Worm (Caenorhabditis elegans): ENCODE measurements around the gene Y81G3A.4.

Gene Y81G3A.4

ce11 chrII:13096345-13096744 lies 5.1 kb downstream of the Y81G3A.4 start:
- TF ChIP-seq ztf-16 (tag; optimal IDR thresholded peaks at IDR 0.05): no peak
- no peak for TF ChIP-seq gmeb-2 (tag; optimal IDR thresholded peaks at IDR 0.05)
- no peak for TF ChIP-seq T23F11.4 (GFP tag; optimal IDR thresholded peaks at IDR 0.05)
- no peak for TF ChIP-seq ceh-9 (tag; optimal IDR thresholded peaks at IDR 0.05)
- no peak for TF ChIP-seq Y22D7AL.16 (tag; optimal IDR thresholded peaks at IDR 0.05)
- TF ChIP-seq tbx-2 (tag; optimal IDR thresholded peaks at IDR 0.05): no peak
- TF ChIP-seq unc-86 (tag; optimal IDR thresholded peaks at IDR 0.05): no peak
- TF ChIP-seq pha-4 (tag; optimal IDR thresholded peaks at IDR 0.05): no peak
- TF ChIP-seq sox-2 (GFP tag; IDR thresholded peaks at IDR 0.05): no peak
- TF ChIP-seq rnt-1 (tag; optimal IDR thresholded peaks at IDR 0.05): no peak
- no peak for TF ChIP-seq pqm-1 (tag; optimal IDR thresholded peaks at IDR 0.05)
- no peak for TF ChIP-seq unc-3 (GFP tag; conservative IDR thresholded peaks at IDR 0.05)
- no peak for TF ChIP-seq unc-3 (tag; optimal IDR thresholded peaks at IDR 0.05)
- TF ChIP-seq hlh-8 (tag; optimal IDR thresholded peaks at IDR 0.05): no peak
- TF ChIP-seq pha-2 (tag; optimal IDR thresholded peaks at IDR 0.05): no peak
- TF ChIP-seq ref-2 (tag; optimal IDR thresholded peaks at IDR 0.05): no peak
- TF ChIP-seq zip-5 (tag; optimal IDR thresholded peaks at IDR 0.05): no peak
- TF ChIP-seq pat-9 (tag; optimal IDR thresholded peaks at IDR 0.05): no peak
- no peak for TF ChIP-seq ceh-31 (tag; optimal IDR thresholded peaks at IDR 0.05)

DNA sequence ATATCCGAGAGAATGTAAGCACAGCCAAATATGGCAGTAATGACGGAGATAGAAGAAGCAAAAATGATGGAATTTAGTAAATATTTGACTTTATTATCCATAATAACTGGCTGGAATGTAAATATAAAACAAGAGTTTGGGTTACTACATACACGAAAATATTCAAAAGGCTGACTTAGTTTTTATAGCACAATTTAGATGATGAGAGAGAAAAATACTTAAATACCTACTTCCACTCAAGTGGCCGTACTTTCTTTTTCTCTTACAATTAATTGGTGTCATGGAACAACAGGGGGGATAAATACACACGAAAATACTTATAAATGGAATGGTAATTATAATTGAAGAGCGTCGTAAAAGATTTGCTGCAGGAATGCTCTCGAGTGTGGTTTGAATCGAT lies 7.0 kb downstream of the Y81G3A.4 start, which contains the start of gene col-86:
TSS of gene col-86 (minus strand) at position 101 of the 400 bp plus-strand sequence.
- TF ChIP-seq unc-42 (tag; optimal IDR thresholded peaks at IDR 0.05): no peak
- TF ChIP-seq nfya-1 (tag; optimal IDR thresholded peaks at IDR 0.05): no peak
- TF ChIP-seq hlh-13 (GFP tag; optimal IDR thresholded peaks at IDR 0.05): no peak

- TF ChIP-seq ceh-45 (GFP tag; IDR thresholded peaks at IDR 0.05): no peak
- no peak for TF ChIP-seq ceh-6 (GFP tag; optimal IDR thresholded peaks at IDR 0.05)
- TF ChIP-seq ceh-24 (tag; optimal IDR thresholded peaks at IDR 0.05): no peak
- no peak for TF ChIP-seq dve-1 (tag; optimal IDR thresholded peaks at IDR 0.05)
- TF ChIP-seq pros-1 (tag; optimal IDR thresholded peaks at IDR 0.05): no peak
- no peak for TF ChIP-seq nhr-11 (tag; optimal IDR thresholded peaks at IDR 0.05)
- no peak for TF ChIP-seq Y22D7AL.16 (tag; optimal IDR thresholded peaks at IDR 0.05)
- no peak for TF ChIP-seq ceh-9 (tag; optimal IDR thresholded peaks at IDR 0.05)
Observed at ce11 chrII:13107719-13108118, 16.5 kb downstream of the Y81G3A.4 start, which contains the start of gene pqn-32. Gene pqn-32, plus strand, starts transcription at chrII:13108019.

ce11 chrII:13116710-13117109 lies 25.5 kb downstream of the Y81G3A.4 start, which contains the start of gene rict-1:
Gene rict-1, minus strand, starts transcription at chrII:13116810.
- no peak for TF ChIP-seq tbx-7 (tag; optimal IDR thresholded peaks at IDR 0.05)

DNA sequence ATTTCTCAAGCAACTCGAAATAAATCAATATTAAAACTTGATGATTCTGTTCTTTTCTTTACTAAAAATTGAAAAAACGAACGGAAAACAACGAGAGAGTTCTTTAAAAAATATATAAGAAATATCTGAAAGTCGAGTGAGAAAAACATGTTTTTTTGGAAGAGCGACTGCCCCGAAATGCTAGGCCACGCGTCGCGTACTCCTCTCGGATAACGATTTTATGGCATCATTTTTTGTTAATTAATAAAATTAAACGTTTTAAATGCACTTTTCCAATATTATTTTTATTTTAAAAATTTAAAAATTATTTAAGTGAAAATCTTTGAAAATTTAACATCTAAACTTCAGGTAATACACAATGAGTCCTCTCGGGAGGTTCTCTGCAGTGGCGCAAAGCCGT lies 25.9 kb downstream of the Y81G3A.4 start, which contains the start of gene gfm-1:
TSS of gene gfm-1 (plus strand) at position 349 of the 400 bp plus-strand sequence.
- no peak for TF ChIP-seq eyg-1 (tag; optimal IDR thresholded peaks at IDR 0.05)
- no peak for TF ChIP-seq nhr-232 (tag; optimal IDR thresholded peaks at IDR 0.05)
- TF ChIP-seq gmeb-2 (tag; optimal IDR thresholded peaks at IDR 0.05): no peak
- no peak for TF ChIP-seq ceh-18 (tag; optimal IDR thresholded peaks at IDR 0.05)
- no peak for TF ChIP-seq fkh-6 (tag; optimal IDR thresholded peaks at IDR 0.05)
- no peak for TF ChIP-seq ceh-45 (GFP tag; IDR thresholded peaks at IDR 0.05)
- no peak for TF ChIP-seq sox-2 (GFP tag; IDR thresholded peaks at IDR 0.05)
- TF ChIP-seq syd-9 (tag; optimal IDR thresholded peaks at IDR 0.05): no peak
- no peak for TF ChIP-seq ztf-16 (tag; optimal IDR thresholded peaks at IDR 0.05)
- TF ChIP-seq F13H6.1 (tag; optimal IDR thresholded peaks at IDR 0.05): no peak
- no peak for TF ChIP-seq ceh-6 (GFP tag; optimal IDR thresholded peaks at IDR 0.05)
- TF ChIP-seq npax-4 (tag; optimal IDR thresholded peaks at IDR 0.05): no peak
- no peak for TF ChIP-seq ceh-48 (tag; optimal IDR thresholded peaks at IDR 0.05)
- TF ChIP-seq ceh-14 (tag; optimal IDR thresholded peaks at IDR 0.05): peak; percentile 41
- peak; percentile 26 for TF ChIP-seq rnt-1 (tag; optimal IDR thresholded peaks at IDR 0.05)
- no peak for TF ChIP-seq odd-2 (tag; optimal IDR thresholded peaks at IDR 0.05)
- TF ChIP-seq pha-4 (tag; optimal IDR thresholded peaks at IDR 0.05): no peak
- peak; percentile 85 for TF ChIP-seq tbx-2 (tag; optimal IDR thresholded peaks at IDR 0.05)
- no peak for TF ChIP-seq sox-4 (tag; optimal IDR thresholded peaks at IDR 0.05)
- TF ChIP-seq C38D4.7 (GFP tag; optimal IDR thresholded peaks at IDR 0.05): no peak
- TF ChIP-seq madf-2 (tag; optimal IDR thresholded peaks at IDR 0.05): no peak
- TF ChIP-seq dve-1 (tag; optimal IDR thresholded peaks at IDR 0.05): no peak
- TF ChIP-seq tbx-7 (tag; optimal IDR thresholded peaks at IDR 0.05): peak; percentile 86
- no peak for TF ChIP-seq ceh-19 (GFP tag; optimal IDR thresholded peaks at IDR 0.05)
- no peak for TF ChIP-seq ceh-22 (tag; optimal IDR thresholded peaks at IDR 0.05)
- no peak for TF ChIP-seq nfya-1 (tag; optimal IDR thresholded peaks at IDR 0.05)
- peak; percentile 86 for TF ChIP-seq zip-5 (tag; optimal IDR thresholded peaks at IDR 0.05)
- peak; percentile 14 for TF ChIP-seq ceh-34 (tag; optimal IDR thresholded peaks at IDR 0.05)
